Worm (Caenorhabditis elegans) whole organism, early embryonic: Measurements from ENCODE around the gene lin-5.

Experiments
- B0310.2 ChIP-seq: sonication (generic microtip); optimal IDR thresholded peaks from 2 replicates; lab custom pipeline; 2016; ENCODE audit warnings: mild to moderate bottlenecking, missing genetic modification characterization, missing compliant biosample characterization
- F13C5.2 ChIP-seq: sonication (generic microtip); optimal IDR thresholded peaks from 2 replicates; lab custom pipeline; 2017; ENCODE audit warnings: mild to moderate bottlenecking, missing genetic modification characterization, inconsistent platforms, missing compliant biosample characterization
- aly-1 ChIP-seq: sonication (generic microtip); optimal IDR thresholded peaks from 2 replicates; lab custom pipeline; 2016; ENCODE audit warnings: missing genetic modification characterization, missing compliant biosample characterization
- ama-1 ChIP-seq: fragments of 150-350 bp; optimal IDR thresholded peaks from 2 replicates; lab custom pipeline; 2014
- ceh-13 ChIP-seq: fragments of 200-800 bp; sonication (Bioruptor generic); optimal IDR thresholded peaks from 2 replicates; lab custom pipeline; 2018; ENCODE audit warnings: mild to moderate bottlenecking, missing genetic modification characterization, missing compliant biosample characterization
- ceh-36 ChIP-seq: sonication (generic microtip); optimal IDR thresholded peaks from 2 replicates; lab custom pipeline; 2016; ENCODE audit warnings: missing genetic modification characterization, inconsistent platforms, missing compliant biosample characterization
- ets-7 ChIP-seq: sonication (generic microtip); optimal IDR thresholded peaks from 2 replicates; lab custom pipeline; 2016; ENCODE audit warnings: missing genotype, missing genetic modification characterization, missing compliant biosample characterization
- flt-1 ChIP-seq: fragments of 200-800 bp; sonication (Bioruptor generic); IDR thresholded peaks from 2 replicates; pipeline ENCODE4 v1.3.6; 2022; ENCODE audit warnings: missing genetic modification characterization, missing compliant biosample characterization
- hmbx-1 ChIP-seq: sonication (generic microtip); optimal IDR thresholded peaks from 2 replicates; lab custom pipeline; 2016; ENCODE audit warnings: mild to moderate bottlenecking, missing genetic modification characterization, missing compliant biosample characterization
- hmg-4 ChIP-seq: fragments of 200-800 bp; sonication (Bioruptor generic); optimal IDR thresholded peaks from 2 replicates; lab custom pipeline; 2018; ENCODE audit warnings: mild to moderate bottlenecking, missing genetic modification characterization, missing compliant biosample characterization
- hnd-1 ChIP-seq: sonication (generic microtip); optimal IDR thresholded peaks from 2 replicates; lab custom pipeline; 2016; ENCODE audit warnings: missing genetic modification characterization, missing compliant biosample characterization
- pes-1 ChIP-seq: fragments of 200-800 bp; sonication (Bioruptor generic); IDR thresholded peaks from 2 replicates; pipeline ENCODE4 v1.3.6; 2022; ENCODE audit warnings: missing genetic modification reagents, missing genetic modification characterization, missing compliant biosample characterization
- scrt-1 ChIP-seq: fragments of 200-800 bp; sonication (Bioruptor generic); IDR thresholded peaks from 2 replicates; pipeline ENCODE4 v1.3.6; 2022; ENCODE audit warnings: missing genetic modification characterization, missing compliant biosample characterization
- sea-1 ChIP-seq: fragments of 200-800 bp; sonication (Bioruptor generic); conservative IDR thresholded peaks from 2 replicates; pipeline ENCODE4 v1.3.6; 2022; ENCODE audit warnings: missing genetic modification characterization, missing compliant biosample characterization
- tbx-11 ChIP-seq: fragments of 200-800 bp; sonication (Bioruptor generic); IDR thresholded peaks from 2 replicates; pipeline ENCODE4 v1.3.6; 2022; ENCODE audit warnings: missing genetic modification characterization, missing compliant biosample characterization
- tbx-37 ChIP-seq: fragments of 200-800 bp; sonication (Bioruptor generic); conservative IDR thresholded peaks from 2 replicates; pipeline ENCODE4 v1.3.6; 2022; ENCODE audit warnings: missing genetic modification reagents, missing genetic modification characterization, missing compliant biosample characterization
- tra-4 ChIP-seq: sonication (generic microtip); optimal IDR thresholded peaks from 2 replicates; lab custom pipeline; 2017; ENCODE audit warnings: missing genetic modification characterization, missing compliant biosample characterization

The lin-5 gene

DNA sequence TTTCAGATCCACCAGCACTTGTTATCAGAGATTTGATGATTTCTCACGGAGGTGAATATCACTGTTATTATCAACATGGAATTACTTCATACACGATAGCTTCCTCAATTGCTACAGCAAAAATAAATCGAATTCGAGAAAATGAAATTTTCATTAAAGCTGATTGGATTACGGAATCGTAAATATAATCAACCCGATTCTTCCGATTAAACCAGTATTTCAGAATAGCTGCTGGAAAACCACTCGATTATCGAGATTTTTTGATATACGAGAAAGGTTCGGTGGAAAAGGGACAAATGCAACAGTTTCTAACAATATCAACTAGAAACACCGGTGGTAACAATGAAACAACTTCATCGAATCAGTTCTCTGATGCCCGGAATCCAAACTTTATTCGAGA lies 41.6 kb downstream of the lin-5 start:
- no peak for TF ChIP-seq hmbx-1 (tag; lab: Kevin White, UChicago)
- no peak for TF ChIP-seq B0310.2
- no peak for TF ChIP-seq aly-1
- no peak for TF ChIP-seq ets-7 (tag; lab: Kevin White, UChicago)
- TF ChIP-seq hmg-4 (GFP tag; lab: Kevin White, UChicago), result no peak
- TF ChIP-seq tbx-11, result no peak
- TF ChIP-seq hnd-1 (tag; lab: Kevin White, UChicago), result no peak
- no peak for TF ChIP-seq scrt-1 (GFP tag; lab: Robert Waterston, UW)
- no peak for TF ChIP-seq flt-1 (GFP tag; lab: Robert Waterston, UW)
- no peak for TF ChIP-seq F13C5.2
- no peak for TF ChIP-seq ceh-36
- no peak for TF ChIP-seq sea-1
- no peak for TF ChIP-seq ama-1 (lab: Kevin White, UChicago)
- TF ChIP-seq tbx-37 (GFP tag; lab: Robert Waterston, UW), result no peak
- no peak for TF ChIP-seq tra-4

DNA sequence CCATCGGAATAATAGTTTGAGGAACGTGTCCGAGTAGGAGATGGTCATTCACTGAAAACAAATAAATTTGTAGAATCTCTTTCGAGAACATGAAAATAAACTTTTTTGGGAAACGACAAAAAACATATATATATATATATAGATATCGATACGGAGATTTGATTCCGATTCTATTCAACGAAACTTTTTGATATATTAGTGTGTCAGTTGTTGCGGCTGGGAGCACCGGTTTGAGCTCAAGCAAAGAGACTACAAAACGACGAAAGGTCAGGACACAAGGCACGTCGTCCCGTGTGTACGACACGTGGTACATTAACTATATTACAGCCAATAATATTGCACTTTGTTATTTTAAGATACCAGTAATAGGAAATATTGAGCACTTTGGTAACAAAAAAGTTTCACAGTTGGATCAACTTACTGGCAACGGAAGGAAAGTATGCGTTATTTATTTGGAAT lies 47.2 kb downstream of the lin-5 start, which contains the start of gene best-23:
best-23 (minus strand) TSS at position 51 of the 459 bp plus-strand sequence.
- TF ChIP-seq ets-7 (tag; lab: Kevin White, UChicago) (no peak), pes-1 (no peak), ama-1 (lab: Kevin White, UChicago) (no peak), hmg-4 (GFP tag; lab: Kevin White, UChicago) (no peak), B0310.2 (no peak), ceh-13 (no peak), hmbx-1 (tag; lab: Kevin White, UChicago) (no peak), tbx-37 (GFP tag; lab: Robert Waterston, UW) (no peak), tra-4 (no peak), F13C5.2 (no peak), tbx-11 (no peak), aly-1 (no peak), ceh-36 (no peak), hnd-1 (tag; lab: Kevin White, UChicago) (no peak), sea-1 (no peak), flt-1 (GFP tag; lab: Robert Waterston, UW) (no peak), scrt-1 (GFP tag; lab: Robert Waterston, UW) (no peak)

DNA sequence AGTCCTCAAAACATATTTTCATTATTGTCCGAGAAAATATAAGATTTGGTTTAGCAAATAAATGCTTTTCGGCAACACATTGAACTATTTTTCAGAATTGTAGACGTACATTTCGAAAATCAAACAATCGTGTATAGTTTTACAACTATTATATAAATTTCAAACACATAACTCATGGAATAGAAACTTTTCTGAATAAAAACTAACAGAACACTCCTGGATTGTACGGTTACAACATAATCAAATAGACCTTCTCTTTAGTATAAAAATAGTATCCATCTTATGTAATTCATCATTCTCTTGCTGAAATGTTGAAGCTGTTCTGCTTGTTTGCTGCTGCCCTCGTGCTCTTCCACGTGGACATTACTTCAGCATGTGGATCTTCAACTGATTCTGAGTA lies 50.6 kb downstream of the lin-5 start, which contains the start of gene ZK675.4:
ZK675.4 (plus strand) TSS at position 301 of the 400 bp plus-strand sequence.
- TF ChIP-seq flt-1 (GFP tag; lab: Robert Waterston, UW) (no peak), aly-1 (no peak), F13C5.2 (no peak), hnd-1 (tag; lab: Kevin White, UChicago) (no peak), pes-1 (no peak), ama-1 (lab: Kevin White, UChicago) (no peak), scrt-1 (GFP tag; lab: Robert Waterston, UW) (no peak), sea-1 (no peak), tbx-37 (GFP tag; lab: Robert Waterston, UW) (no peak), ceh-36 (no peak), ceh-13 (no peak), B0310.2 (no peak), ets-7 (tag; lab: Kevin White, UChicago) (no peak), hmg-4 (GFP tag; lab: Kevin White, UChicago) (no peak)
